Worm (Caenorhabditis elegans) whole organism, midembryonic: Measurements from ENCODE around the gene cld-9.

Experiments used
- T22C8.4 ChIP-seq: fragments of 200-800 bp; sonication (Bioruptor generic); IDR thresholded peaks from 2 replicates; pipeline ENCODE4 v1.3.6; 2022; ENCODE audit warnings: missing genetic modification characterization, missing compliant biosample characterization
- cog-1 ChIP-seq: sonication (generic microtip); optimal IDR thresholded peaks from 2 replicates; lab custom pipeline; 2016; ENCODE audit warnings: missing genetic modification characterization, missing compliant biosample characterization
- flt-1 ChIP-seq: fragments of 200-800 bp; sonication (Bioruptor generic); IDR thresholded peaks from 2 replicates; pipeline ENCODE4 v1.3.6; 2022; ENCODE audit warnings: missing genetic modification characterization, missing compliant biosample characterization
- klf-2 ChIP-seq: fragments of 200-800 bp; sonication (Bioruptor generic); conservative IDR thresholded peaks from 2 replicates; pipeline ENCODE4 v1.3.6; 2022; ENCODE audit warnings: missing genetic modification reagents, missing genetic modification characterization, missing compliant biosample characterization
- med-1 ChIP-seq: sonication (generic microtip); optimal IDR thresholded peaks from 2 replicates; lab custom pipeline; 2017; ENCODE audit warnings: missing genetic modification characterization, mild to moderate bottlenecking, missing compliant biosample characterization, antibody characterized with exemption, missing genetic modification reagents; ENCODE audit not compliant: insufficient read depth
- ref-1 ChIP-seq: fragments of 200-800 bp; sonication (Bioruptor generic); conservative IDR thresholded peaks from 2 replicates; pipeline ENCODE4 v1.3.6; 2022; ENCODE audit warnings: missing genetic modification reagents, missing genetic modification characterization, missing compliant biosample characterization
- tab-1 ChIP-seq: fragments of 200-800 bp; sonication (Bioruptor generic); IDR thresholded peaks from 2 replicates; pipeline ENCODE4 v1.3.6; 2022; ENCODE audit warnings: missing genetic modification characterization, missing compliant biosample characterization
- ztf-23 ChIP-seq: fragments of 200-800 bp; sonication (Bioruptor generic); IDR thresholded peaks from 2 replicates; pipeline ENCODE4 v1.3.6; 2022; ENCODE audit warnings: missing genetic modification reagents, missing genetic modification characterization, missing compliant biosample characterization
- ztf-29 ChIP-seq: fragments of 200-800 bp; sonication (Bioruptor generic); IDR thresholded peaks from 2 replicates; pipeline ENCODE4 v1.3.6; 2022; ENCODE audit warnings: missing genetic modification reagents, missing genetic modification characterization, missing compliant biosample characterization

The cld-9 gene

DNA sequence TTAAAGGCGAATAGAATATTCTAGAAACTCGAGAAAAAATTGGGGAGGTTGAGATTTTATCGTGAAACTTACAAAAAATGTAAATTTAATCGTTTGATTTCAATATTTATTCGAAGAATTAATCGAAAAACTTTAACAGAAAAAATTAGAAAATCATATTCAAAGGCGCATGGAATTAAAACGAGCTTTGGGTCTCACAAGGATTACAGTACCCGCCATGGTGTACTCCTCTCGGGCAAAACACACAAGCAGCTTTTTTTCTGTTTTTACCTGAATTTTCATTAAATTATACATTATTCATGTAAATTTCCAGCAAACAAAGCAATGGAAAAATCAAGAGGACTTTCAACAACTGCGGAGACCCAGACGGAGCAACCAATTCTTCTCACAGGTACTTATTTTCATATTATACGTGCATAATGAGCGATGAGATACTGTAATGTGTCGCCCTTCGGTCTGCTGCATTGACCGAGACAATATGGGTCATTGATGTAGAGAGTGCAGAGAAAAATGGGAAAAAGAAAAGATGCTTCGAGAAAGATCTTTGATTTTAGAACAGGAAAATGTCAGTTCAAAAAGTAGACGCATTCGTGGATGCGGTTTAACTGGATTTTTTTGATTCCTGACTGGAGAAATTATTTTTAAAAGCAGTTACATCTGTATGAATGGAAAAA lies 35.7 kb upstream of the cld-9 start, which contains the start of the genes F53C11.4 and F53C11.5:
F53C11.4 (minus strand) TSS at position 128 of the 674 bp plus-strand sequence.
F53C11.5 (plus strand) TSS at position 325 of the 674 bp plus-strand sequence.
- no peak for TF ChIP-seq tab-1 (GFP tag; lab: Robert Waterston, UW)
- no peak for TF ChIP-seq ref-1 (GFP tag; lab: Robert Waterston, UW)

DNA sequence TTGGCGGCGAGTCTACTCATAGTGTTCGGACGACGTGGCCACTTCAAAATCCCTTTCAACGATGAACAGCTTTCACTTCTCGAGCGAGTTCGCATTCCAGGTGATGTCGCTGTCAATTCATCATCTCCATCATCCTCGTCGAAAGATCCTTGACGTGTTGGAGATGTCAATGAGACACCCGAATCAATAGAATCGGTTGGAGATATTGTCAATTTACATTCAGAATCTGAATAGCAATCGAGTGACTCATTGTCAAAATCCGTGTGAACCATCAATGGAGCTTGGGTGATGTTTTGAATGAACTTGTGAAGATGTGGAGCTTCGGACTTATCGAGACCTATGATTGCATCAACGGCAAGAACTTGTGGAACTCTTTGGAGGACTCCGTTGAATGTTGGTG lies 34.1 kb upstream of the cld-9 start:
- TF ChIP-seq T22C8.4 (GFP tag; lab: Robert Waterston, UW), result no peak
- no peak for TF ChIP-seq flt-1 (GFP tag; lab: Robert Waterston, UW)
- no peak for TF ChIP-seq ztf-29 (GFP tag; lab: Robert Waterston, UW)
- no peak for TF ChIP-seq klf-2 (GFP tag; lab: Robert Waterston, UW)
- no peak for TF ChIP-seq cog-1 (tag; lab: Kevin White, UChicago)
- TF ChIP-seq tab-1 (GFP tag; lab: Robert Waterston, UW), result no peak
- TF ChIP-seq ref-1 (GFP tag; lab: Robert Waterston, UW), result no peak
- no peak for TF ChIP-seq ztf-23 (GFP tag; lab: Robert Waterston, UW)
- TF ChIP-seq med-1, result no peak

DNA sequence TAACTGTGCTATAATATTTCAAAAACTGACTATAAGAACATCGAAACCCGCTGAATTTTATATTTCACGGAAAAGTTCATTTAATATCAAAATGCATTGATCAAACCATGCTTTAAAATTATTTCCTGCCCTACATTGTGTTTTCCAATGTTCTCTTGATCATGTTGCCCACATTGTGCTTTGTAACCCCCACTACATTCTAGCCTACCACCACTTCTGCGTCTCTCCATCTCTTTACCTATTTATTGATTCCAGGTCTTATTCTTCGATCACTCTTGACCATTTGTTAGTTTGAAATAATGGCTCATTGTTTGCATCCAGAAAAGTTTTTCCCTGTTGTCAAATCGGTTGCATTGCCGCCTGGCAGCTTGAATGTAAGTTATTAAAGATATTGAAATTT lies 30.5 kb upstream of the cld-9 start, which contains the start of gene decr-1.1:
decr-1.1 (plus strand) TSS at position 210 of the 400 bp plus-strand sequence.
- no peak for TF ChIP-seq klf-2 (GFP tag; lab: Robert Waterston, UW)
- no peak for TF ChIP-seq med-1
- TF ChIP-seq cog-1 (tag; lab: Kevin White, UChicago), result no peak
- no peak for TF ChIP-seq tab-1 (GFP tag; lab: Robert Waterston, UW)

DNA sequence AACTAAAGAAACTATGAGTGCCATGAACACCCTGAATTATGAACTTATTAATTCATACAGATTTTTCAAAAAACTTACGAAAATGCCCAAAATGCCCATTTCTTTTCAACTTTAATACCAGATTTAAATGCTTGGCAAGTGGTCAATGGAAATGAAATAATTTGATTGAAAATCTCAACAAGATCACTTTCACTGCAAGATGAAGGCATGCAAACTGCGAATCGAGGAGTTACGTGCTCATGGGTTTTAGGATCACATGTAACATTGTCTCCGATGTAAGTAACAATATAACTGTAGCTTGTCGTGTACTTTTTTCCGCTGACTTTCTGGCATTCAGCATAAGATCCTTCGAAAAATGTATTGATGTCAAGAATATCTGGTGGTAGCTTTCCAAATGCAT lies 29.2 kb upstream of the cld-9 start:
- no peak for TF ChIP-seq flt-1 (GFP tag; lab: Robert Waterston, UW)

DNA sequence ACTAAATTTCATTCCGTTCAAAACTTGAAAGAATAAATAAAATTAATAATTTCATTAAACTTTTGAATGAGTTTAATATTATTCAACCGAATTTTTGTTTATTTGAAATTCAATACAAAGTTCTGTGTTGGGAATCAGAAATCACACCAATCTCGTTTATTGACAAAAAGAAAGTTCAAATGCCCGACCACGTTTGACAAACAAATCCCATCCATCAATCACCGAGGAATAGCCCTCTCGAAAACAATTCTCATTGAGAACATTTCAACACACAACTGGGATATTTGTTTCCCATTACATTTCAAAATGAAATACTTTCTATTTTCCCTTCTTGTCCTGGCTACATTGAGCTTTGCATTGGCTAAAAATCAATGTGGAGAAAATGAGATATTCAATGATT lies 26.2 kb upstream of the cld-9 start, which contains the start of gene F53C11.9:
F53C11.9 (plus strand) TSS at position 159 of the 400 bp plus-strand sequence.
- TF ChIP-seq T22C8.4 (GFP tag; lab: Robert Waterston, UW) (no peak), flt-1 (GFP tag; lab: Robert Waterston, UW) (no peak), klf-2 (GFP tag; lab: Robert Waterston, UW) (no peak), ref-1 (GFP tag; lab: Robert Waterston, UW) (no peak), med-1 (no peak), ztf-23 (GFP tag; lab: Robert Waterston, UW) (no peak), tab-1 (GFP tag; lab: Robert Waterston, UW) (no peak), cog-1 (tag; lab: Kevin White, UChicago) (no peak), ztf-29 (GFP tag; lab: Robert Waterston, UW) (no peak)

DNA sequence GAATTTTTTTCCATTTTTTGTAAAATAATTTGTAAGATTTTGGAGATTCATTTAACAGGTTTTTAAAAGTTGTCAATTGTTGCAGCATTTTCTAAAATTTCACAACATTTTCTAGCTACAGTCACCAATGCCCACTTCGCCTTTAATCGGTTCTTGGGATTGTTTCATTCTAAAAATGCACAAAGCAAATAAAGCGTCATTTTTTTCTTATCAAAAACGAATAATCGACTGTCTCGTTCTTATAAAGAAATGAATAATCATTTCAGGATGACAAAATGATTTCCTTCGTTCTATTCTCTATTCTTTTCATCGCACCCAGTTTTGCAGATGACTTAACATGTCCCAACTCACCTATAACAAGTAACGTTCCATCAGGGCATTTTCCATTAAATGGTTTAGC lies 23.8 kb upstream of the cld-9 start, which contains the start of gene F53C11.1:
F53C11.1 (plus strand) TSS at position 268 of the 400 bp plus-strand sequence.
- TF ChIP-seq ref-1 (GFP tag; lab: Robert Waterston, UW) (no peak), klf-2 (GFP tag; lab: Robert Waterston, UW) (no peak), tab-1 (GFP tag; lab: Robert Waterston, UW) (no peak)

DNA sequence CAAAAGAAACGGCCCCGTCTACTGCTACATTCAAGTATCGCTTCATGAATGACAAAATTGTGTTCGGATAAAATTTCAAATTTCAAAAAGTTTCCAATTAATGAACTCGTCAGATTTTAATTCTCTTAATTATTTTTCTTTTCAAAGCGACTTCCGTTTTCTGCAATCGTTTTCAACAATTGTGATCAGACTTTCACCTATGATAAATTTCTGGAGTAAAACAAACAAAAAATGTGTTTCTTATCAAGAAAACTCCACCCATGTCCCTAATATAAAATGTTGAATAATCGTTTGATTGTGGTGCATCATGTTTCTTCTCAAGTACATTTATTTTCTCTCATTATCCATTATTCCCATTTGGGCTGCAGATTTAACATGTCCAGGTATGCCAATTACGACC lies 19.5 kb upstream of the cld-9 start, which contains the start of gene F20G2.5:
F20G2.5 (plus strand) TSS at position 301 of the 400 bp plus-strand sequence.
- TF ChIP-seq klf-2 (GFP tag; lab: Robert Waterston, UW), result no peak
- no peak for TF ChIP-seq ztf-23 (GFP tag; lab: Robert Waterston, UW)
- TF ChIP-seq ref-1 (GFP tag; lab: Robert Waterston, UW), result no peak
- no peak for TF ChIP-seq tab-1 (GFP tag; lab: Robert Waterston, UW)
- no peak for TF ChIP-seq T22C8.4 (GFP tag; lab: Robert Waterston, UW)
- TF ChIP-seq med-1, result no peak
- no peak for TF ChIP-seq cog-1 (tag; lab: Kevin White, UChicago)
- no peak for TF ChIP-seq ztf-29 (GFP tag; lab: Robert Waterston, UW)
- no peak for TF ChIP-seq flt-1 (GFP tag; lab: Robert Waterston, UW)

DNA sequence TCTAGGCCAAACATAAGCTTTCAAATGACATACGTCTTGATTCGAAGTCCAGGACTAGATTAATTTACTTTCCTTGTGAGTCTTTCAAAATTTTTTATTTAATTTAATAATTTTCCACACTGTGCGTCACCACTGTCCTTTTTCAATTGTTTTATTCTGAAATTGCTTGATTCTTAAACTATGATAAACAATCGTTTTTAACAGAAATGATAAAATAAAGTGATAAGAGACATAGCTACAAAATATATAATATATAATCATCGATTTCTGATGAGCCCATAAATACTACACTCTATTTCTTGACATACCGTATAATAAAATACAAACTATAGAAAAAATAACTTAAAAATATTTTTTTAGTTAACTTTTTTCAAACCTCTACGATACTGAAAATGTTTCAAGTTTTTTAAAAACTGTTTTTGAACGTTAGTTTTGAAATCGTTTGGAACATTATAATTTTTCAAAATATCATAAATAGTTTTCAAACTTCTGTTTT lies 17.3 kb upstream of the cld-9 start, which contains the start of gene nas-24:
nas-24 (plus strand) TSS at position 446 of the 496 bp plus-strand sequence.
- no peak for TF ChIP-seq tab-1 (GFP tag; lab: Robert Waterston, UW)
- TF ChIP-seq ztf-29 (GFP tag; lab: Robert Waterston, UW), result no peak
- no peak for TF ChIP-seq T22C8.4 (GFP tag; lab: Robert Waterston, UW)
- no peak for TF ChIP-seq ztf-23 (GFP tag; lab: Robert Waterston, UW)
- no peak for TF ChIP-seq flt-1 (GFP tag; lab: Robert Waterston, UW)
- TF ChIP-seq klf-2 (GFP tag; lab: Robert Waterston, UW), result no peak
- no peak for TF ChIP-seq ref-1 (GFP tag; lab: Robert Waterston, UW)
- TF ChIP-seq med-1, result no peak
- no peak for TF ChIP-seq cog-1 (tag; lab: Kevin White, UChicago)

DNA sequence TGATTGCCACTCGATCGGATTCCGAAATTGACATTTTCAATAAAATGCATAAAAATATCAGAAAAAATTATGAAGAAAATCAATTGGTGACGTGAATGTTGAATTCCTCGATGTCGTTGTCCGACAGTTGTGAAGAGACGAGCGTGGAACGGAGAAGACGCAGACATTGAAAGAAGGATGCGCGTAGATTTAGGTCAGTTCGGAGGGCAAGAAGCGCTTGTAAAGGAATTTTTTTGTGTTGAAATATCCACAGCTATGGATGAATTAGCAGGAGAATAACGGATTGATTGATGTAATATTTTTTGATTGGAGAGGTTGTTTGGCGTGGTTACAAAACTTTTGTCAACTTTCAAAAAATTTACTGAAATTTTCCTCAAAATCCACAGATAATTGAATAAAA lies 16.7 kb upstream of the cld-9 start, which contains the start of gene F20G2.3:
F20G2.3 (minus strand) TSS at position 101 of the 400 bp plus-strand sequence.
- no peak for TF ChIP-seq med-1
- no peak for TF ChIP-seq flt-1 (GFP tag; lab: Robert Waterston, UW)
- TF ChIP-seq cog-1 (tag; lab: Kevin White, UChicago), result no peak
- no peak for TF ChIP-seq tab-1 (GFP tag; lab: Robert Waterston, UW)
- TF ChIP-seq ref-1 (GFP tag; lab: Robert Waterston, UW), result no peak
- TF ChIP-seq klf-2 (GFP tag; lab: Robert Waterston, UW), result no peak
- TF ChIP-seq ztf-23 (GFP tag; lab: Robert Waterston, UW), result no peak
- no peak for TF ChIP-seq ztf-29 (GFP tag; lab: Robert Waterston, UW)
- TF ChIP-seq T22C8.4 (GFP tag; lab: Robert Waterston, UW), result no peak
